Worm (Caenorhabditis elegans): ENCODE measurements around the gene cup-15.

ce11 chrII:9343955-9344354 lies 8.8 kb upstream of the cup-15 start:
- TF ChIP-seq him-1 (tag; optimal IDR thresholded peaks at IDR 0.05) (no peak), dao-5 (tag; optimal IDR thresholded peaks at IDR 0.05) (no peak)

Data from whole organism, L4/young adult.